Worm (Caenorhabditis elegans) whole organism, young adult: Measurements from ENCODE around the gene hog-1.

Experiments
- B0336.3 ChIP-seq: fragments of 200-800 bp; sonication (Bioruptor generic); IDR thresholded peaks from 2 replicates; pipeline ENCODE4 v1.3.6; 2022; ENCODE audit warnings: missing genetic modification characterization, missing compliant biosample characterization
- F39B2.1 ChIP-seq: fragments of 200-800 bp; sonication (Bioruptor generic); IDR thresholded peaks from 2 replicates; pipeline ENCODE4 v1.3.6; 2022; ENCODE audit warnings: missing genetic modification reagents, missing genetic modification characterization, missing compliant biosample characterization
- K12H6.12 ChIP-seq: fragments of 200-800 bp; sonication (Bioruptor generic); optimal IDR thresholded peaks from 2 replicates; lab custom pipeline; 2018; ENCODE audit warnings: mild to moderate bottlenecking, missing genetic modification characterization, missing compliant biosample characterization
- T07F8.4 ChIP-seq: sonication (generic microtip); optimal IDR thresholded peaks from 2 replicates; lab custom pipeline; 2016; ENCODE audit warnings: mild to moderate bottlenecking, missing genetic modification characterization, moderate library complexity, missing compliant biosample characterization
- Y53G8AR.9 ChIP-seq: fragments of 200-800 bp; sonication (Bioruptor generic); conservative IDR thresholded peaks from 2 replicates; pipeline ENCODE4 v1.3.6; 2022; ENCODE audit warnings: missing genetic modification reagents, missing genetic modification characterization, missing compliant biosample characterization
- aptf-3 ChIP-seq: fragments of 200-800 bp; sonication (Bioruptor generic); IDR thresholded peaks from 2 replicates; pipeline ENCODE4 v1.3.6; 2022; ENCODE audit warnings: missing genetic modification characterization, missing compliant biosample characterization
- atf-7 ChIP-seq: sonication (generic microtip); optimal IDR thresholded peaks from 2 replicates; lab custom pipeline; 2017; ENCODE audit warnings: mild to moderate bottlenecking, missing genetic modification characterization, missing compliant biosample characterization
- bed-1 ChIP-seq: fragments of 200-800 bp; sonication (Bioruptor generic); IDR thresholded peaks from 2 replicates; pipeline ENCODE4 v1.3.6; 2022; ENCODE audit warnings: missing genetic modification reagents, missing genetic modification characterization, missing compliant biosample characterization
- bed-2 ChIP-seq: fragments of 200-800 bp; sonication (Bioruptor generic); IDR thresholded peaks from 2 replicates; pipeline ENCODE4 v1.3.6; 2022; ENCODE audit warnings: missing genetic modification reagents, missing genetic modification characterization, missing compliant biosample characterization
- cebp-1 ChIP-seq, 2 experiments: fragments of 200-800 bp in 1 of 2; sonication (Bioruptor generic) in 1 of 2; sonication (generic microtip) in 1 of 2; IDR thresholded peaks in 1 of 2; optimal IDR thresholded peaks in 1 of 2; 2 replicates each; pipeline versions ENCODE4 v1.3.6 to Lab custom; 2017 to 2022; ENCODE audit warnings: missing compliant biosample characterization in 2 of 2, missing genetic modification characterization in 2 of 2, mild to moderate bottlenecking in 1 of 2, missing genetic modification reagents in 1 of 2, moderate library complexity in 1 of 2
- ceh-91 ChIP-seq: fragments of 200-800 bp; sonication (Bioruptor generic); IDR thresholded peaks from 2 replicates; pipeline ENCODE4 v1.3.6; 2022; ENCODE audit warnings: missing genetic modification reagents, missing genetic modification characterization, missing compliant biosample characterization
- die-1 ChIP-seq: sonication (generic microtip); optimal IDR thresholded peaks from 2 replicates; lab custom pipeline; 2016; ENCODE audit warnings: missing genotype, mild to moderate bottlenecking, missing genetic modification characterization, missing compliant biosample characterization
- dox-1 ChIP-seq: fragments of 200-800 bp; sonication (Bioruptor generic); IDR thresholded peaks from 2 replicates; pipeline ENCODE4 v1.3.6; 2022; ENCODE audit warnings: missing genetic modification reagents, missing genetic modification characterization, missing compliant biosample characterization
- ekl-4 ChIP-seq: fragments of 200-800 bp; sonication (Bioruptor generic); IDR thresholded peaks from 2 replicates; pipeline ENCODE4 v1.3.6; 2022; ENCODE audit warnings: missing genetic modification reagents, missing genetic modification characterization, missing compliant biosample characterization
- ets-4 ChIP-seq: fragments of 200-800 bp; sonication (Bioruptor generic); optimal IDR thresholded peaks from 2 replicates; lab custom pipeline; 2018; ENCODE audit warnings: mild to moderate bottlenecking, missing genetic modification characterization, missing compliant biosample characterization
- hlh-12 ChIP-seq: sonication (generic microtip); optimal IDR thresholded peaks from 2 replicates; lab custom pipeline; 2016; ENCODE audit warnings: missing genetic modification characterization, missing compliant biosample characterization
- hmg-1.2 ChIP-seq: fragments of 200-800 bp; sonication (Bioruptor generic); IDR thresholded peaks from 2 replicates; pipeline ENCODE4 v1.3.6; 2022; ENCODE audit warnings: missing genetic modification reagents, missing genetic modification characterization, missing compliant biosample characterization
- hsf-1 ChIP-seq: fragments of 200-800 bp; sonication (Bioruptor generic); IDR thresholded peaks from 2 replicates; pipeline ENCODE4 v1.3.6; 2022; ENCODE audit warnings: missing genetic modification reagents, missing genetic modification characterization, missing compliant biosample characterization
- lir-1 ChIP-seq: fragments of 200-800 bp; sonication (Bioruptor generic); conservative IDR thresholded peaks from 2 replicates; pipeline ENCODE4 v1.3.6; 2022; ENCODE audit warnings: missing genetic modification reagents, missing genetic modification characterization, missing compliant biosample characterization
- madf-10 ChIP-seq: sonication (generic microtip); optimal IDR thresholded peaks from 2 replicates; lab custom pipeline; 2016; ENCODE audit warnings: mild to moderate bottlenecking, missing genetic modification characterization, missing compliant biosample characterization
- mcd-1 ChIP-seq: fragments of 200-800 bp; sonication (Bioruptor generic); IDR thresholded peaks from 2 replicates; pipeline ENCODE4 v1.3.6; 2022; ENCODE audit warnings: missing genetic modification reagents, missing genetic modification characterization, missing compliant biosample characterization
- mel-28 ChIP-seq: sonication (generic microtip); optimal IDR thresholded peaks from 2 replicates; lab custom pipeline; 2016; ENCODE audit warnings: borderline replicate concordance, mild to moderate bottlenecking, missing genetic modification characterization, missing compliant biosample characterization
- mes-4 ChIP-seq: sonication (generic microtip); optimal IDR thresholded peaks from 2 replicates; lab custom pipeline; 2016; ENCODE audit warnings: missing genotype, missing genetic modification characterization, missing compliant biosample characterization
- nfya-2 ChIP-seq: fragments of 200-800 bp; sonication (Bioruptor generic); IDR thresholded peaks from 2 replicates; pipeline ENCODE4 v1.3.6; 2022; ENCODE audit warnings: missing genetic modification reagents, missing genetic modification characterization, missing compliant biosample characterization
- nhr-120 ChIP-seq: fragments of 200-800 bp; sonication (Bioruptor generic); IDR thresholded peaks from 2 replicates; pipeline ENCODE4 v1.3.6; 2022; ENCODE audit warnings: missing genetic modification characterization, missing compliant biosample characterization
- nhr-179 ChIP-seq: sonication (generic microtip); optimal IDR thresholded peaks from 2 replicates; lab custom pipeline; 2016; ENCODE audit warnings: mild to moderate bottlenecking, missing genetic modification characterization, missing compliant biosample characterization
- nhr-80 ChIP-seq: sonication (generic microtip); optimal IDR thresholded peaks from 2 replicates; lab custom pipeline; 2016; ENCODE audit warnings: missing genetic modification characterization, missing compliant biosample characterization
- pha-4 ChIP-seq: fragments of 150-350 bp; sonication (generic microtip); optimal IDR thresholded peaks from 2 replicates; lab custom pipeline; 2014; ENCODE audit warnings: missing biosample characterization, missing genetic modification reagents, missing genetic modification characterization
- repo-1 ChIP-seq: sonication (generic microtip); optimal IDR thresholded peaks from 2 replicates; lab custom pipeline; 2017; ENCODE audit warnings: mild to moderate bottlenecking, missing genetic modification characterization, missing compliant biosample characterization
- snpc-1.3 ChIP-seq: sonication (generic microtip); optimal IDR thresholded peaks from 2 replicates; lab custom pipeline; 2017; ENCODE audit warnings: missing genetic modification characterization, mild to moderate bottlenecking, missing compliant biosample characterization, antibody characterized with exemption, moderate library complexity, missing genotype, missing genetic modification reagents; ENCODE audit not compliant: insufficient read depth
- unc-130 ChIP-seq: sonication (generic microtip); optimal IDR thresholded peaks from 2 replicates; lab custom pipeline; 2016; ENCODE audit warnings: missing genetic modification reagents, missing genetic modification characterization, missing compliant biosample characterization
- unc-62 ChIP-seq: fragments of 150-350 bp; optimal IDR thresholded peaks from 2 replicates; lab custom pipeline; 2014; ENCODE audit warnings: missing biosample characterization, missing genetic modification reagents, missing genetic modification characterization
- zfh-2 ChIP-seq: fragments of 200-800 bp; sonication (Bioruptor generic); conservative IDR thresholded peaks from 2 replicates; pipeline ENCODE4 v1.3.6; 2022; ENCODE audit warnings: missing genetic modification reagents, missing genetic modification characterization, missing compliant biosample characterization

The hog-1 gene

ce11 chrX:5817078-5817477 lies 37.0 kb downstream of the hog-1 start:
- TF ChIP-seq nhr-120 (GFP tag; lab: Robert Waterston, UW) (no peak), cebp-1 (GFP tag; IDR thresholded peaks at IDR 0.05; lab: Robert Waterston, UW) (no peak), cebp-1 (tag; optimal IDR thresholded peaks at IDR 0.05; lab: Kevin White, UChicago) (peak; percentile 11)

ce11 chrX:5816346-5816745 lies 37.7 kb downstream of the hog-1 start:
- TF ChIP-seq madf-10 (tag; lab: Kevin White, UChicago) (peak; percentile 98), mcd-1 (0 out of 2 replicates have a peak, but pooled peaks have one; percentile 7), zfh-2 (peak; percentile 85), repo-1 (tag; lab: Kevin White, UChicago) (no peak), K12H6.12 (tag; lab: Kevin White, UChicago) (peak; percentile 17), bed-2 (GFP tag; lab: Robert Waterston, UW) (0 out of 2 replicates have a peak, but pooled peaks have one; percentile 23), aptf-3 (0 out of 2 replicates have a peak, but pooled peaks have one; percentile 42), T07F8.4 (tag; lab: Kevin White, UChicago) (no peak)

ce11 chrX:5815343-5815742 lies 38.7 kb downstream of the hog-1 start:
- TF ChIP-seq nfya-2 (GFP tag; lab: Robert Waterston, UW) = no peak
- no peak for TF ChIP-seq bed-1 (GFP tag; lab: Robert Waterston, UW)
- no peak for TF ChIP-seq die-1 (tag; lab: Kevin White, UChicago)
- TF ChIP-seq lir-1 (GFP tag; lab: Robert Waterston, UW) = no peak
- no peak for TF ChIP-seq snpc-1.3 (tag; lab: Kevin White, UChicago)
- TF ChIP-seq ekl-4 (GFP tag; lab: Robert Waterston, UW) = no peak
- no peak for TF ChIP-seq mes-4
- TF ChIP-seq T07F8.4 (tag; lab: Kevin White, UChicago) = no peak
- no peak for TF ChIP-seq Y53G8AR.9 (GFP tag; lab: Robert Waterston, UW)
- no peak for TF ChIP-seq ceh-91
- no peak for TF ChIP-seq nhr-179
- no peak for TF ChIP-seq mel-28 (tag; lab: Kevin White, UChicago)

- no peak for TF ChIP-seq F39B2.1 (GFP tag; lab: Robert Waterston, UW)
- TF ChIP-seq nhr-80 (tag; lab: Kevin White, UChicago) = peak; percentile 64
- peak; percentile 36; the same call in 1 of the 2 replicates for TF ChIP-seq dox-1
- TF ChIP-seq hsf-1 (GFP tag; lab: Robert Waterston, UW) = no peak
Measured at ce11 chrX:5814342-5814741, 39.7 kb downstream of the hog-1 start.

- TF ChIP-seq atf-7 (tag; lab: Kevin White, UChicago) (peak; percentile 10), nhr-80 (tag; lab: Kevin White, UChicago) (peak; percentile 97), snpc-1.3 (tag; lab: Kevin White, UChicago) (no peak), ets-4 (GFP tag; lab: Kevin White, UChicago) (peak; percentile 86), B0336.3 (peak; percentile 24; the same call in 1 of the 2 replicates), hlh-12 (tag; lab: Kevin White, UChicago) (no peak), pha-4 (tag; lab: Kevin White, UChicago) (peak; percentile 40), cebp-1 (GFP tag; IDR thresholded peaks at IDR 0.05; lab: Robert Waterston, UW) (no peak), cebp-1 (tag; optimal IDR thresholded peaks at IDR 0.05; lab: Kevin White, UChicago) (peak; percentile 50), unc-62 (peak; percentile 59), hmg-1.2 (GFP tag; lab: Robert Waterston, UW) (peak; percentile 13; the same call in 1 of the 2 replicates), unc-130 (GFP tag; lab: Kevin White, UChicago) (no peak), dox-1 (peak; percentile 53)
Measured at ce11 chrX:5813030-5813429, 41.0 kb downstream of the hog-1 start.
